Worm (Caenorhabditis elegans) whole organism, L4 larva: ENCODE results near the gene T06D4.1.

ENCODE experiments used
- F10B5.3 ChIP-seq: sonication (generic microtip); optimal IDR thresholded peaks from 2 replicates; lab custom pipeline; 2016; ENCODE audit warnings: mild to moderate bottlenecking, missing genetic modification characterization, missing compliant biosample characterization
- fos-1 ChIP-seq: fragments of 150-350 bp; optimal IDR thresholded peaks from 2 replicates; lab custom pipeline; 2014; ENCODE audit warnings: missing biosample characterization, missing genetic modification characterization
- mdl-1 ChIP-seq, 2 experiments: fragments of 150-350 bp in 1 of 2; sonication (generic microtip) in 1 of 2; optimal IDR thresholded peaks; 2 replicates each; lab custom pipeline; 2014 to 2017; ENCODE audit warnings: missing biosample characterization in 2 of 2, missing genetic modification characterization in 2 of 2
- mxl-3 ChIP-seq: fragments of 200-800 bp; sonication (Bioruptor generic); optimal IDR thresholded peaks from 2 replicates; lab custom pipeline; 2018; ENCODE audit warnings: mild to moderate bottlenecking, missing genetic modification characterization, missing compliant biosample characterization

ce11 chrII:3375302-3375701 is 6.3 kb upstream of the T06D4.1 start:
- TF ChIP-seq mxl-3, result no peak
- no peak for TF ChIP-seq F10B5.3 (tag; lab: Kevin White, UChicago)
- TF ChIP-seq fos-1 (tag; lab: Kevin White, UChicago), result no peak
- no peak for TF ChIP-seq mdl-1 (tag; optimal IDR thresholded peaks at IDR 0.05; lab: Kevin White, UChicago)
